Worm (Caenorhabditis elegans): ENCODE data around the gene F15E6.9.
A peak's percentile ranks its signal among the peaks of the same experiment; 100 is the strongest.

ce11 chrIV:4319473-4319872 is 20.6 kb upstream of the F15E6.9 start:
- TF ChIP-seq med-1 (GFP tag; optimal IDR thresholded peaks at IDR 0.05; ENCODE audit: insufficient read depth) (no peak), T22C8.4 (GFP tag; IDR thresholded peaks at IDR 0.05) (peak; percentile 93), ztf-29 (GFP tag; IDR thresholded peaks at IDR 0.05) (no peak), ztf-23 (GFP tag; IDR thresholded peaks at IDR 0.05) (no peak), klf-2 (GFP tag; conservative IDR thresholded peaks at IDR 0.05) (no peak), ref-1 (GFP tag; conservative IDR thresholded peaks at IDR 0.05) (no peak), cog-1 (tag; optimal IDR thresholded peaks at IDR 0.05) (no peak)
